Fruit fly (Drosophila melanogaster) whole organism, embryonic: ENCODE data around the gene stol.

Source experiments
- Atf3 ChIP-seq: fragments of 200-800 bp; sonication (Bioruptor generic); optimal IDR thresholded peaks from 3 replicates; lab custom pipeline; 2016; ENCODE audit warnings: missing biosample characterization, missing genetic modification characterization
- B-H1 ChIP-seq: fragments of 200-800 bp; sonication (Bioruptor generic); IDR thresholded peaks from 3 replicates; pipeline ENCODE4 v1.3.6; 2022; ENCODE audit warnings: missing biosample characterization, missing genetic modification characterization
- CG12155 ChIP-seq: fragments of 200-800 bp; sonication (Bioruptor generic); optimal IDR thresholded peaks from 3 replicates; lab custom pipeline; 2016; ENCODE audit warnings: missing biosample characterization, missing genetic modification characterization
- CG13123 ChIP-seq: fragments of 200-800 bp; sonication (Bioruptor generic); optimal IDR thresholded peaks from 2 replicates; lab custom pipeline; 2016; ENCODE audit warnings: missing biosample characterization, missing genetic modification characterization
- CG13424 ChIP-seq: fragments of 200-800 bp; sonication (Bioruptor generic); optimal IDR thresholded peaks from 2 replicates; lab custom pipeline; 2019; ENCODE audit warnings: missing biosample characterization, mild to moderate bottlenecking, missing genetic modification characterization, moderate library complexity
- CG15514 ChIP-seq: fragments of 200-800 bp; sonication (Bioruptor generic); optimal IDR thresholded peaks from 3 replicates; lab custom pipeline; 2017; ENCODE audit warnings: missing biosample characterization, missing genetic modification characterization, mild to moderate bottlenecking, moderate library complexity, missing genetic modification reagents
- CG17359 ChIP-seq: fragments of 200-800 bp; sonication (Bioruptor generic); optimal IDR thresholded peaks from 3 replicates; lab custom pipeline; 2018; ENCODE audit warnings: missing biosample characterization, mild to moderate bottlenecking, missing genetic modification characterization, moderate library complexity
- CG18764 ChIP-seq: fragments of 200-800 bp; sonication (Bioruptor generic); optimal IDR thresholded peaks from 3 replicates; lab custom pipeline; 2016; ENCODE audit warnings: missing biosample characterization, missing genetic modification characterization
- CG2202 ChIP-seq: fragments of 200-800 bp; sonication (Bioruptor generic); optimal IDR thresholded peaks from 2 replicates; lab custom pipeline; 2018; ENCODE audit warnings: missing biosample characterization, mild to moderate bottlenecking, missing genetic modification characterization
- CG30403 ChIP-seq: fragments of 200-800 bp; sonication (Bioruptor generic); optimal IDR thresholded peaks from 3 replicates; lab custom pipeline; 2016; ENCODE audit warnings: missing biosample characterization, missing genetic modification characterization
- CG31441 ChIP-seq: fragments of 200-800 bp; sonication (Bioruptor generic); IDR thresholded peaks from 2 replicates; pipeline ENCODE4 v1.3.6; 2022; ENCODE audit warnings: missing biosample characterization, missing genetic modification characterization
- CG32772 ChIP-seq: fragments of 200-800 bp; sonication (Bioruptor generic); IDR thresholded peaks from 2 replicates; pipeline ENCODE4 v1.3.6; 2022; ENCODE audit warnings: missing biosample characterization, missing genetic modification characterization
- CG3847 ChIP-seq: fragments of 200-800 bp; sonication (Bioruptor generic); IDR thresholded peaks from 2 replicates; pipeline ENCODE4 v1.3.6; 2022; ENCODE audit warnings: missing biosample characterization, missing genetic modification characterization
- CG4360 ChIP-seq: fragments of 200-800 bp; sonication (Bioruptor generic); IDR thresholded peaks from 2 replicates; pipeline ENCODE4 v1.3.6; 2022; ENCODE audit warnings: missing biosample characterization, missing genetic modification characterization
- CG4424 ChIP-seq: fragments of 200-800 bp; sonication (Bioruptor generic); optimal IDR thresholded peaks from 3 replicates; lab custom pipeline; 2016; ENCODE audit warnings: missing biosample characterization, missing genetic modification characterization
- CG4854 ChIP-seq: fragments of 200-800 bp; sonication (Bioruptor generic); optimal IDR thresholded peaks from 2 replicates; lab custom pipeline; 2016; ENCODE audit warnings: missing biosample characterization, missing genetic modification characterization, inconsistent platforms
- CG9797 ChIP-seq: fragments of 200-800 bp; sonication (Bioruptor generic); optimal IDR thresholded peaks from 3 replicates; lab custom pipeline; 2018; ENCODE audit warnings: missing biosample characterization, mild to moderate bottlenecking, missing genetic modification characterization
- Camta ChIP-seq: fragments of 200-800 bp; sonication (Bioruptor generic); optimal IDR thresholded peaks from 2 replicates; lab custom pipeline; 2016; ENCODE audit warnings: missing biosample characterization, missing genetic modification characterization
- Dfd ChIP-seq, 2 experiments: fragments of >200 bp; optimal IDR thresholded peaks; 2 replicates each; lab custom pipeline; 2017; ENCODE audit warnings: missing biosample characterization in 2 of 2, missing genetic modification characterization in 2 of 2
- E2f1 ChIP-seq: fragments of 200-800 bp; sonication (Bioruptor generic); IDR thresholded peaks from 2 replicates; pipeline ENCODE4 v1.3.6; 2022; ENCODE audit warnings: missing biosample characterization, missing genetic modification characterization
- E2f2 ChIP-seq: fragments of 200-800 bp; sonication (Bioruptor generic); IDR thresholded peaks from 2 replicates; pipeline ENCODE4 v1.3.6; 2022; ENCODE audit warnings: missing biosample characterization, missing genetic modification characterization
- ERR ChIP-seq: fragments of 200-800 bp; sonication (Bioruptor generic); optimal IDR thresholded peaks from 2 replicates; lab custom pipeline; 2016; ENCODE audit warnings: missing biosample characterization, missing genetic modification characterization
- Ets65A ChIP-seq: fragments of 200-800 bp; sonication (Bioruptor generic); peaks from one replicate; lab custom pipeline; 2016; ENCODE audit warnings: missing biosample characterization, missing genetic modification characterization
- GATAe ChIP-seq: fragments of 200-800 bp; sonication (Bioruptor generic); conservative IDR thresholded peaks from 2 replicates; pipeline ENCODE4 v1.3.6; 2022; ENCODE audit warnings: missing biosample characterization, missing genetic modification characterization
- HLH4C ChIP-seq: fragments of 200-800 bp; sonication (Bioruptor generic); IDR thresholded peaks from 3 replicates; pipeline ENCODE4 v1.3.6; 2022; ENCODE audit warnings: missing biosample characterization, missing genetic modification characterization; ENCODE audit not compliant: partially characterized antibody
- Hmr ChIP-seq: fragments of 200-800 bp; sonication (Bioruptor generic); optimal IDR thresholded peaks from 3 replicates; lab custom pipeline; 2017; ENCODE audit warnings: mild to moderate bottlenecking, missing biosample characterization, missing genetic modification reagents, missing genetic modification characterization
- Hr39 ChIP-seq: fragments of >200 bp; optimal IDR thresholded peaks from 2 replicates; lab custom pipeline; 2017
- Lhr ChIP-seq: fragments of 200-800 bp; sonication (Bioruptor generic); optimal IDR thresholded peaks from 3 replicates; lab custom pipeline; 2017; ENCODE audit warnings: mild to moderate bottlenecking, missing biosample characterization, missing genetic modification reagents, missing genetic modification characterization
- MESR4 ChIP-seq: fragments of 200-800 bp; sonication (Bioruptor generic); optimal IDR thresholded peaks from 2 replicates; lab custom pipeline; 2018; ENCODE audit warnings: missing biosample characterization, mild to moderate bottlenecking, missing genetic modification characterization, moderate library complexity
- Myb ChIP-seq: fragments of 200-800 bp; sonication (Bioruptor generic); optimal IDR thresholded peaks from 2 replicates; lab custom pipeline; 2016; ENCODE audit warnings: missing biosample characterization, missing genetic modification characterization
- NfI ChIP-seq: fragments of 200-800 bp; sonication (Bioruptor generic); optimal IDR thresholded peaks from 3 replicates; lab custom pipeline; 2018; ENCODE audit warnings: missing biosample characterization, mild to moderate bottlenecking, missing genetic modification characterization, moderate library complexity
- Spps ChIP-seq: fragments of 200-800 bp; sonication (Bioruptor generic); optimal IDR thresholded peaks from 2 replicates; lab custom pipeline; 2018; ENCODE audit warnings: missing biosample characterization, mild to moderate bottlenecking, missing genetic modification characterization
- Usf ChIP-seq: fragments of 200-800 bp; sonication (Bioruptor generic); optimal IDR thresholded peaks from 2 replicates; lab custom pipeline; 2017; ENCODE audit warnings: missing genotype, missing biosample characterization, missing genetic modification characterization
- dati ChIP-seq: fragments of 200-800 bp; sonication (Bioruptor generic); IDR thresholded peaks from 2 replicates; pipeline ENCODE4 v1.3.6; 2022; ENCODE audit warnings: missing biosample characterization, missing genetic modification characterization
- dm ChIP-seq: fragments of 200-800 bp; sonication (Bioruptor generic); optimal IDR thresholded peaks from 3 replicates; lab custom pipeline; 2016; ENCODE audit warnings: missing biosample characterization, missing genetic modification characterization
- en ChIP-seq: fragments of 200-800 bp; sonication (Bioruptor generic); optimal IDR thresholded peaks from 2 replicates; lab custom pipeline; 2016; ENCODE audit warnings: missing biosample characterization, missing genetic modification characterization
- fd3F ChIP-seq: fragments of 200-800 bp; sonication (Bioruptor generic); optimal IDR thresholded peaks from 2 replicates; lab custom pipeline; 2018; ENCODE audit warnings: missing biosample characterization, mild to moderate bottlenecking, missing genetic modification characterization, moderate library complexity
- ham ChIP-seq: fragments of 200-800 bp; sonication (Bioruptor generic); IDR thresholded peaks from 2 replicates; pipeline ENCODE4 v1.3.6; 2022; ENCODE audit warnings: missing biosample characterization, missing genetic modification characterization
- kni ChIP-seq: fragments of 200-800 bp; sonication (Bioruptor generic); optimal IDR thresholded peaks from 3 replicates; lab custom pipeline; 2017; ENCODE audit warnings: mild to moderate bottlenecking, missing biosample characterization, missing genetic modification reagents, missing genetic modification characterization
- lab ChIP-seq: fragments of 200-800 bp; sonication (Bioruptor generic); optimal IDR thresholded peaks from 3 replicates; lab custom pipeline; 2017; ENCODE audit warnings: missing biosample characterization, missing genetic modification characterization, mild to moderate bottlenecking, moderate library complexity, missing genetic modification reagents
- lola ChIP-seq, 3 experiments: fragments of >200 bp in 2 of 3; fragments of 200-800 bp in 1 of 3; sonication (Bioruptor generic) in 1 of 3; optimal IDR thresholded peaks; 2 replicates each; lab custom pipeline; 2017 to 2019; ENCODE audit warnings: missing biosample characterization in 3 of 3, missing genetic modification characterization in 3 of 3, mild to moderate bottlenecking in 1 of 3, moderate library complexity in 1 of 3
- nerfin-1 ChIP-seq: fragments of 200-800 bp; sonication (Bioruptor generic); optimal IDR thresholded peaks from 3 replicates; lab custom pipeline; 2019; ENCODE audit warnings: missing biosample characterization, mild to moderate bottlenecking, missing genetic modification characterization, moderate library complexity
- nmo ChIP-seq: fragments of 200-800 bp; sonication (Bioruptor generic); optimal IDR thresholded peaks from 2 replicates; lab custom pipeline; 2018; ENCODE audit warnings: missing biosample characterization, mild to moderate bottlenecking, missing genetic modification characterization, moderate library complexity
- row ChIP-seq: fragments of 200-800 bp; sonication (Bioruptor generic); IDR thresholded peaks from 3 replicates; pipeline ENCODE4 v1.3.6; 2022; ENCODE audit warnings: missing biosample characterization, missing genetic modification characterization
- sd ChIP-seq: fragments of 200-800 bp; sonication (Bioruptor generic); optimal IDR thresholded peaks from 3 replicates; lab custom pipeline; 2018; ENCODE audit warnings: missing biosample characterization, mild to moderate bottlenecking, missing genetic modification characterization, moderate library complexity
- sens ChIP-seq: fragments of 200-800 bp; sonication (Bioruptor generic); peaks from one replicate; lab custom pipeline; 2016; ENCODE audit warnings: missing biosample characterization, missing genetic modification characterization
- sens-2 ChIP-seq: fragments of 200-800 bp; sonication (Bioruptor generic); IDR thresholded peaks from 2 replicates; pipeline ENCODE4 v1.3.6; 2022; ENCODE audit warnings: missing biosample characterization, missing genetic modification characterization
- tna ChIP-seq: fragments of 200-800 bp; sonication (Bioruptor generic); IDR thresholded peaks from 2 replicates; pipeline ENCODE4 v1.3.6; 2022; ENCODE audit warnings: missing biosample characterization, missing genetic modification characterization; ENCODE audit not compliant: partially characterized antibody
- ttk ChIP-seq: fragments of 200-800 bp; sonication (Bioruptor generic); IDR thresholded peaks from 2 replicates; pipeline ENCODE4 v2.1.2; 2022; ENCODE audit warnings: missing biosample characterization, missing genetic modification characterization

The stol gene

dm6 chr2L:15761409-15762407 lies 43.6 kb upstream of the stol start (continued):
- TF ChIP-seq ERR (GFP tag; lab: Kevin White, UChicago) (no peak), fd3F (peak; percentile 43), CG4854 (GFP tag; lab: Kevin White, UChicago) (peak; percentile 1), nerfin-1 (tag; lab: Kevin White, UChicago) (peak; percentile 58), Usf (GFP tag; lab: Kevin White, UChicago) (no peak), CG32772 (peak; percentile 80), lola (GFP tag; optimal IDR thresholded peaks at IDR 0.05; lab: Kevin White, UChicago) (peak in 1 of 3 experiments; percentile 82), CG9797 (GFP tag; lab: Kevin White, UChicago) (no peak), sd (tag; lab: Kevin White, UChicago) (no peak), E2f1 (GFP tag; lab: Robert Waterston, UW) (peak; percentile 85), MESR4 (GFP tag; lab: Kevin White, UChicago) (no peak), Hr39 (no peak), CG17359 (tag; lab: Kevin White, UChicago) (peak; percentile 86), nmo (GFP tag; lab: Kevin White, UChicago) (peak; percentile 81), sens (peak; percentile 92), Lhr (GFP tag; lab: Kevin White, UChicago) (no peak), Dfd (GFP tag; optimal IDR thresholded peaks at IDR 0.05; lab: Kevin White, UChicago) (no peak), CG30403 (GFP tag; lab: Kevin White, UChicago) (peak; percentile 70), kni (GFP tag; lab: Kevin White, UChicago) (peak; percentile 81), Atf3 (no peak), tna (GFP tag; lab: Robert Waterston, UW) (no peak), B-H1 (peak; percentile 75), lab (GFP tag; lab: Kevin White, UChicago) (peak; percentile 68), Camta (GFP tag; lab: Kevin White, UChicago) (no peak), ttk (GFP tag; lab: Robert Waterston, UW) (peak; percentile 85), CG12155 (peak; percentile 53), NfI (GFP tag; lab: Kevin White, UChicago) (peak; percentile 44), CG13123 (GFP tag; lab: Kevin White, UChicago) (no peak), CG31441 (GFP tag; lab: Robert Waterston, UW) (peak; percentile 87), CG13424 (peak; percentile 86), row (peak; percentile 89), ham (GFP tag; lab: Robert Waterston, UW) (no peak), CG18764 (GFP tag; lab: Kevin White, UChicago) (peak; percentile 46), E2f2 (GFP tag; lab: Robert Waterston, UW) (peak; percentile 46; the same call in 1 of the 2 replicates), sens-2 (peak; percentile 52; the same call in 1 of the 2 replicates), dm (GFP tag; lab: Kevin White, UChicago) (no peak), HLH4C (GFP tag; lab: Robert Waterston, UW) (no peak), GATAe (GFP tag; lab: Robert Waterston, UW) (no peak; the same call in 1 of the 2 replicates), Ets65A (GFP tag; lab: Kevin White, UChicago) (peak; percentile 88), CG4360 (GFP tag; lab: Robert Waterston, UW) (peak; percentile 77), Spps (tag; lab: Kevin White, UChicago) (peak; percentile 35), en (GFP tag; lab: Kevin White, UChicago) (no peak), dati (GFP tag; lab: Robert Waterston, UW) (0 out of 2 replicates have a peak, but pooled peaks have one; percentile 53), CG2202 (tag; lab: Kevin White, UChicago) (peak; percentile 25), Myb (GFP tag; lab: Kevin White, UChicago) (no peak), CG3847 (GFP tag; lab: Robert Waterston, UW) (peak; percentile 57), Hmr (GFP tag; lab: Kevin White, UChicago) (peak; percentile 53), CG4424 (GFP tag; lab: Kevin White, UChicago) (peak; percentile 74), CG15514 (GFP tag; lab: Kevin White, UChicago) (peak; percentile 11)
